Worm (Caenorhabditis elegans) whole organism, mixed stage, embryonic: Measurements from ENCODE around the gene lgc-39.

Experiments used
- M03D4.4 ChIP-seq: sonication (generic microtip); optimal IDR thresholded peaks from 2 replicates; lab custom pipeline; 2017; ENCODE audit warnings: mild to moderate bottlenecking, missing genetic modification characterization, missing compliant biosample characterization
- blmp-1 ChIP-seq: fragments of 150-350 bp; optimal IDR thresholded peaks from 2 replicates; lab custom pipeline; 2014; ENCODE audit warnings: missing biosample characterization, missing genetic modification characterization
- ceh-39 ChIP-seq: fragments of 150-350 bp; optimal IDR thresholded peaks from 2 replicates; lab custom pipeline; 2014; ENCODE audit warnings: missing biosample characterization, missing genetic modification characterization
- ceh-43 ChIP-seq: fragments of 200-800 bp; sonication (Bioruptor generic); optimal IDR thresholded peaks from 2 replicates; lab custom pipeline; 2018; ENCODE audit warnings: mild to moderate bottlenecking, missing genetic modification characterization, moderate library complexity, missing compliant biosample characterization
- ceh-83 ChIP-seq: fragments of 200-800 bp; sonication (Bioruptor generic); optimal IDR thresholded peaks from 2 replicates; lab custom pipeline; 2018; ENCODE audit warnings: mild to moderate bottlenecking, missing genetic modification characterization, missing compliant biosample characterization
- ces-1 ChIP-seq: fragments of 150-350 bp; optimal IDR thresholded peaks from 2 replicates; lab custom pipeline; 2014; ENCODE audit warnings: missing biosample characterization, missing genetic modification reagents, missing genetic modification characterization
- cnd-1 ChIP-seq: fragments of 200-800 bp; sonication (Bioruptor generic); optimal IDR thresholded peaks from 2 replicates; lab custom pipeline; 2018; ENCODE audit warnings: mild to moderate bottlenecking, missing genetic modification characterization, missing compliant biosample characterization
- drap-1 ChIP-seq: fragments of 200-800 bp; sonication (Bioruptor generic); optimal IDR thresholded peaks from 3 replicates; lab custom pipeline; 2018; ENCODE audit warnings: mild to moderate bottlenecking, missing genetic modification characterization, missing compliant biosample characterization
- flh-1 ChIP-seq: fragments of 200-800 bp; sonication (Bioruptor generic); optimal IDR thresholded peaks from 2 replicates; lab custom pipeline; 2018; ENCODE audit warnings: mild to moderate bottlenecking, missing genetic modification characterization, moderate library complexity, missing compliant biosample characterization
- ham-2 ChIP-seq: fragments of 200-800 bp; sonication (Bioruptor generic); optimal IDR thresholded peaks from 2 replicates; lab custom pipeline; 2018; ENCODE audit warnings: mild to moderate bottlenecking, missing genetic modification characterization, missing compliant biosample characterization
- hlh-1 ChIP-seq: fragments of 150-350 bp; optimal IDR thresholded peaks from 2 replicates; lab custom pipeline; 2014; ENCODE audit warnings: missing biosample characterization, missing genetic modification reagents, missing genetic modification characterization
- lin-13 ChIP-seq: fragments of 150-350 bp; optimal IDR thresholded peaks from 2 replicates; lab custom pipeline; 2014; ENCODE audit warnings: missing biosample characterization, missing genetic modification characterization
- lin-32 ChIP-seq: fragments of 200-800 bp; sonication (Bioruptor generic); optimal IDR thresholded peaks from 2 replicates; lab custom pipeline; 2018; ENCODE audit warnings: mild to moderate bottlenecking, missing genetic modification characterization, missing compliant biosample characterization
- lsy-2 ChIP-seq: fragments of 150-350 bp; optimal IDR thresholded peaks from 2 replicates; lab custom pipeline; 2014; ENCODE audit warnings: missing biosample characterization, missing genetic modification characterization
- mab-5 ChIP-seq: fragments of 150-350 bp; optimal IDR thresholded peaks from 2 replicates; lab custom pipeline; 2014; ENCODE audit warnings: missing biosample characterization, missing genetic modification characterization
- mep-1 ChIP-seq: fragments of 150-350 bp; optimal IDR thresholded peaks from 2 replicates; lab custom pipeline; 2017; ENCODE audit warnings: missing biosample characterization, missing genetic modification reagents, missing genetic modification characterization, inconsistent platforms
- mls-2 ChIP-seq: sonication (generic microtip); optimal IDR thresholded peaks from 2 replicates; lab custom pipeline; 2016; ENCODE audit warnings: mild to moderate bottlenecking, missing genetic modification characterization, moderate library complexity, missing compliant biosample characterization
- nhr-12 ChIP-seq: fragments of 150-350 bp; optimal IDR thresholded peaks from 2 replicates; lab custom pipeline; 2014; ENCODE audit warnings: missing biosample characterization, missing genetic modification characterization
- nhr-2 ChIP-seq: fragments of 150-350 bp; optimal IDR thresholded peaks from 2 replicates; lab custom pipeline; 2014; ENCODE audit warnings: missing biosample characterization, missing genetic modification characterization
- nhr-76 ChIP-seq: sonication (generic microtip); optimal IDR thresholded peaks from 2 replicates; lab custom pipeline; 2017; ENCODE audit warnings: missing biosample characterization, missing genetic modification characterization
- sem-2 ChIP-seq: fragments of 200-800 bp; sonication (Bioruptor generic); optimal IDR thresholded peaks from 2 replicates; lab custom pipeline; 2018; ENCODE audit warnings: mild to moderate bottlenecking, missing genetic modification characterization, missing compliant biosample characterization
- snpc-4 ChIP-seq: fragments of 150-350 bp; optimal IDR thresholded peaks from 2 replicates; lab custom pipeline; 2014; ENCODE audit warnings: missing biosample characterization, missing genetic modification characterization
- sptf-1 ChIP-seq: sonication (generic microtip); optimal IDR thresholded peaks from 2 replicates; lab custom pipeline; 2017; ENCODE audit warnings: mild to moderate bottlenecking, missing genetic modification characterization, moderate library complexity, missing compliant biosample characterization
- tbx-8 ChIP-seq: fragments of 200-800 bp; sonication (Bioruptor generic); optimal IDR thresholded peaks from 2 replicates; lab custom pipeline; 2018; ENCODE audit warnings: mild to moderate bottlenecking, missing genetic modification characterization, moderate library complexity, missing compliant biosample characterization
- unc-120 ChIP-seq: sonication (generic microtip); optimal IDR thresholded peaks from 2 replicates; lab custom pipeline; 2017; ENCODE audit warnings: missing genetic modification characterization, missing compliant biosample characterization; ENCODE audit not compliant: poor library complexity, severe bottlenecking
- unc-39 ChIP-seq: fragments of 150-350 bp; optimal IDR thresholded peaks from 2 replicates; lab custom pipeline; 2014; ENCODE audit warnings: missing biosample characterization, missing genetic modification characterization
- unc-62 ChIP-seq: fragments of 150-350 bp; optimal IDR thresholded peaks from 2 replicates; lab custom pipeline; 2014; ENCODE audit warnings: missing biosample characterization, missing genetic modification reagents, missing genetic modification characterization
- zip-8 ChIP-seq: fragments of 150-350 bp; optimal IDR thresholded peaks from 2 replicates; lab custom pipeline; 2014; ENCODE audit warnings: missing biosample characterization, missing genetic modification characterization
- ztf-11 ChIP-seq: fragments of 150-350 bp; optimal IDR thresholded peaks from 2 replicates; lab custom pipeline; 2014; ENCODE audit warnings: missing biosample characterization, missing genetic modification characterization

lgc-39 gene

ce11 chrV:7197036-7197435, 21.7 kb downstream of the lgc-39 start:
- no peak for TF ChIP-seq M03D4.4 (tag; lab: Kevin White, UChicago)
- TF ChIP-seq blmp-1 (tag; lab: Kevin White, UChicago) = no peak
- TF ChIP-seq, all 35 proteins: peak for 0

- TF ChIP-seq mls-2 (tag; lab: Kevin White, UChicago) = no peak
- no peak for TF ChIP-seq ham-2
- no peak for TF ChIP-seq lin-13 (tag; lab: Kevin White, UChicago)
- no peak for TF ChIP-seq lsy-2 (tag; lab: Kevin White, UChicago)
- no peak for TF ChIP-seq mep-1 (tag; lab: Kevin White, UChicago)
- TF ChIP-seq ces-1 (GFP tag; lab: Kevin White, UChicago) = no peak
- TF ChIP-seq ceh-83 (GFP tag; lab: Kevin White, UChicago) = no peak
- no peak for TF ChIP-seq unc-120 (tag; lab: Kevin White, UChicago)
- no peak for TF ChIP-seq ceh-39
- no peak for TF ChIP-seq zip-8 (tag; lab: Kevin White, UChicago)
- TF ChIP-seq tbx-8 (GFP tag; lab: Kevin White, UChicago) = no peak
Measured at ce11 chrV:7198403-7198802, 23.1 kb downstream of the lgc-39 start.

ce11 chrV:7199077-7199476, 23.8 kb downstream of the lgc-39 start:
- TF ChIP-seq unc-62 (GFP tag; lab: Kevin White, UChicago) (no peak), mab-5 (tag; lab: Kevin White, UChicago) (no peak), sem-2 (GFP tag; lab: Kevin White, UChicago) (no peak), unc-120 (tag; lab: Kevin White, UChicago) (no peak)

- no peak for TF ChIP-seq mep-1 (tag; lab: Kevin White, UChicago)
- no peak for TF ChIP-seq ztf-11
- no peak for TF ChIP-seq ceh-39
- TF ChIP-seq nhr-12 (tag; lab: Kevin White, UChicago) = no peak
- TF ChIP-seq hlh-1 (tag; lab: Kevin White, UChicago) = no peak
- no peak for TF ChIP-seq mab-5 (tag; lab: Kevin White, UChicago)
- no peak for TF ChIP-seq lsy-2 (tag; lab: Kevin White, UChicago)
- no peak for TF ChIP-seq sem-2 (GFP tag; lab: Kevin White, UChicago)
- no peak for TF ChIP-seq ces-1 (GFP tag; lab: Kevin White, UChicago)
- no peak for TF ChIP-seq nhr-76
- TF ChIP-seq snpc-4 (tag; lab: Kevin White, UChicago) = no peak
- no peak for TF ChIP-seq lin-32 (GFP tag; lab: Kevin White, UChicago)
- no peak for TF ChIP-seq drap-1
- no peak for TF ChIP-seq zip-8 (tag; lab: Kevin White, UChicago)
- no peak for TF ChIP-seq lin-13 (tag; lab: Kevin White, UChicago)
- TF ChIP-seq unc-39 = no peak
Measured at ce11 chrV:7199932-7200331, 24.6 kb downstream of the lgc-39 start, which contains the start of gene F09G2.1. TSS of gene F09G2.1 (plus strand) at chrV:7200232.

- TF ChIP-seq mab-5 (tag; lab: Kevin White, UChicago) = no peak
- TF ChIP-seq zip-8 (tag; lab: Kevin White, UChicago) = no peak
- no peak for TF ChIP-seq cnd-1 (tag; lab: Kevin White, UChicago)
- no peak for TF ChIP-seq mls-2 (tag; lab: Kevin White, UChicago)
- no peak for TF ChIP-seq sptf-1
Measured at ce11 chrV:7201353-7201752, 26.1 kb downstream of the lgc-39 start.

ce11 chrV:7209001-7209400, 33.7 kb downstream of the lgc-39 start:
- TF ChIP-seq unc-62 (GFP tag; lab: Kevin White, UChicago) = no peak
- no peak for TF ChIP-seq cnd-1 (tag; lab: Kevin White, UChicago)
- no peak for TF ChIP-seq ham-2
- TF ChIP-seq mep-1 (tag; lab: Kevin White, UChicago) = no peak
- TF ChIP-seq ceh-43 (GFP tag; lab: Kevin White, UChicago) = no peak
- TF ChIP-seq unc-120 (tag; lab: Kevin White, UChicago) = no peak
- TF ChIP-seq blmp-1 (tag; lab: Kevin White, UChicago) = no peak
- no peak for TF ChIP-seq zip-8 (tag; lab: Kevin White, UChicago)
- no peak for TF ChIP-seq flh-1 (GFP tag; lab: Kevin White, UChicago)
- no peak for TF ChIP-seq drap-1
- no peak for TF ChIP-seq lin-32 (GFP tag; lab: Kevin White, UChicago)
- TF ChIP-seq ztf-11 = no peak
- TF ChIP-seq nhr-2 (tag; lab: Kevin White, UChicago) = no peak
- TF ChIP-seq lsy-2 (tag; lab: Kevin White, UChicago) = no peak
- TF ChIP-seq mab-5 (tag; lab: Kevin White, UChicago) = no peak
- no peak for TF ChIP-seq nhr-76
- TF ChIP-seq lin-13 (tag; lab: Kevin White, UChicago) = no peak
- no peak for TF ChIP-seq nhr-12 (tag; lab: Kevin White, UChicago)
- TF ChIP-seq mls-2 (tag; lab: Kevin White, UChicago) = no peak
